Fruit fly (Drosophila melanogaster) whole organism, embryonic: ENCODE data around the gene pes.

Experiments used
- Antp ChIP-seq: fragments of 200-800 bp; sonication (Bioruptor generic); optimal IDR thresholded peaks from 3 replicates; lab custom pipeline; 2016; ENCODE audit warnings: missing biosample characterization, missing genetic modification characterization
- Blimp-1 ChIP-seq: fragments of 200-800 bp; sonication (Bioruptor generic); optimal IDR thresholded peaks from 3 replicates; lab custom pipeline; 2018; ENCODE audit warnings: missing biosample characterization, missing genetic modification characterization, mild to moderate bottlenecking, moderate library complexity, missing genetic modification reagents
- CG1024 ChIP-seq: fragments of 200-800 bp; sonication (Bioruptor generic); IDR thresholded peaks from 2 replicates; pipeline ENCODE4 v1.3.6; 2022; ENCODE audit warnings: missing biosample characterization, missing genetic modification characterization
- CG11247 ChIP-seq: fragments of 200-800 bp; sonication (Bioruptor generic); IDR thresholded peaks from 2 replicates; pipeline ENCODE4 v1.3.6; 2022; ENCODE audit warnings: missing biosample characterization, missing genetic modification characterization
- CG12071 ChIP-seq: fragments of 200-800 bp; sonication (Bioruptor generic); optimal IDR thresholded peaks from 3 replicates; lab custom pipeline; 2018; ENCODE audit warnings: missing biosample characterization, mild to moderate bottlenecking, missing genetic modification characterization
- CG12391 ChIP-seq: fragments of 200-800 bp; sonication (Bioruptor generic); optimal IDR thresholded peaks from 3 replicates; lab custom pipeline; 2018; ENCODE audit warnings: missing biosample characterization, mild to moderate bottlenecking, missing genetic modification characterization, moderate library complexity
- CG13296 ChIP-seq: fragments of 200-800 bp; sonication (Bioruptor generic); optimal IDR thresholded peaks from 3 replicates; lab custom pipeline; 2018; ENCODE audit warnings: missing biosample characterization, mild to moderate bottlenecking, missing genetic modification characterization
- CG15073 ChIP-seq: fragments of 200-800 bp; sonication (Bioruptor generic); optimal IDR thresholded peaks from 2 replicates; lab custom pipeline; 2016; ENCODE audit warnings: missing biosample characterization, missing genetic modification characterization
- CG16813 ChIP-seq: fragments of 200-800 bp; sonication (Bioruptor generic); IDR thresholded peaks from 3 replicates; pipeline ENCODE4 v1.3.6; 2022; ENCODE audit warnings: missing biosample characterization, missing genetic modification characterization; ENCODE audit not compliant: partially characterized antibody
- CG17361 ChIP-seq: fragments of 200-800 bp; sonication (Bioruptor generic); IDR thresholded peaks from 3 replicates; pipeline ENCODE4 v1.3.6; 2022; ENCODE audit warnings: missing biosample characterization, missing genetic modification characterization
- CG17802 ChIP-seq: fragments of 200-800 bp; sonication (Bioruptor generic); optimal IDR thresholded peaks from 2 replicates; lab custom pipeline; 2018; ENCODE audit warnings: missing biosample characterization, mild to moderate bottlenecking, missing genetic modification characterization, moderate library complexity
- CG18262 ChIP-seq: fragments of 200-800 bp; optimal IDR thresholded peaks from 3 replicates; lab custom pipeline; 2019; ENCODE audit warnings: missing biosample characterization, mild to moderate bottlenecking, missing genetic modification characterization, moderate library complexity
- CG2116 ChIP-seq: fragments of 200-800 bp; sonication (Bioruptor generic); optimal IDR thresholded peaks from 3 replicates; lab custom pipeline; 2018; ENCODE audit warnings: missing biosample characterization, mild to moderate bottlenecking, missing genetic modification characterization
- CG3065 ChIP-seq: fragments of 200-800 bp; sonication (Bioruptor generic); optimal IDR thresholded peaks from 2 replicates; lab custom pipeline; 2016; ENCODE audit warnings: missing biosample characterization, missing genetic modification characterization
- CG32767 ChIP-seq: fragments of 200-800 bp; sonication (Bioruptor generic); IDR thresholded peaks from 2 replicates; pipeline ENCODE4 v1.3.6; 2022; ENCODE audit warnings: missing biosample characterization, missing genetic modification characterization
- CG5953 ChIP-seq: fragments of 200-800 bp; sonication (Bioruptor generic); IDR thresholded peaks from 2 replicates; pipeline ENCODE4 v1.3.6; 2022; ENCODE audit warnings: missing biosample characterization, missing genetic modification characterization
- CG6654 ChIP-seq: fragments of 200-800 bp; sonication (Bioruptor generic); optimal IDR thresholded peaks from 2 replicates; lab custom pipeline; 2017; ENCODE audit warnings: missing biosample characterization, mild to moderate bottlenecking, missing genetic modification characterization
- CG6765 ChIP-seq: fragments of 200-800 bp; sonication (Bioruptor generic); optimal IDR thresholded peaks from 3 replicates; lab custom pipeline; 2017; ENCODE audit warnings: missing biosample characterization, mild to moderate bottlenecking, missing genetic modification characterization
- CG7963 ChIP-seq: fragments of 200-800 bp; sonication (Bioruptor generic); IDR thresholded peaks from 3 replicates; pipeline ENCODE4 v1.3.6; 2022; ENCODE audit warnings: missing biosample characterization, missing genetic modification characterization; ENCODE audit not compliant: partially characterized antibody
- CG8359 ChIP-seq: fragments of 200-800 bp; sonication (Bioruptor generic); optimal IDR thresholded peaks from 2 replicates; lab custom pipeline; 2017; ENCODE audit warnings: missing biosample characterization, mild to moderate bottlenecking, missing genetic modification characterization, borderline replicate concordance
- CG9797 ChIP-seq: fragments of 200-800 bp; sonication (Bioruptor generic); optimal IDR thresholded peaks from 3 replicates; lab custom pipeline; 2018; ENCODE audit warnings: missing biosample characterization, mild to moderate bottlenecking, missing genetic modification characterization
- CG9876 ChIP-seq: fragments of 200-800 bp; sonication (Bioruptor generic); optimal IDR thresholded peaks from 2 replicates; lab custom pipeline; 2016; ENCODE audit warnings: missing biosample characterization, missing genetic modification characterization
- Dll ChIP-seq: fragments of 200-800 bp; sonication (Bioruptor generic); IDR thresholded peaks from 4 replicates; pipeline ENCODE4 v1.3.6; 2022; ENCODE audit warnings: missing biosample characterization, missing genetic modification characterization; ENCODE audit not compliant: partially characterized antibody
- Gug ChIP-seq: fragments of 200-800 bp; sonication (Bioruptor generic); IDR thresholded peaks from 4 replicates; pipeline ENCODE4 v1.3.6; 2022; ENCODE audit warnings: missing biosample characterization, missing genetic modification characterization
- Hey ChIP-seq: fragments of 200-800 bp; sonication (Bioruptor generic); optimal IDR thresholded peaks from 3 replicates; lab custom pipeline; 2018; ENCODE audit warnings: missing biosample characterization, mild to moderate bottlenecking, missing genetic modification characterization
- Med ChIP-seq: fragments of 200-800 bp; sonication (Bioruptor generic); peaks from one replicate; lab custom pipeline; 2016; ENCODE audit warnings: missing biosample characterization, missing genetic modification characterization, mild to moderate bottlenecking, inconsistent platforms, moderate library complexity
- Nf-YA ChIP-seq: fragments of 200-800 bp; sonication (Bioruptor generic); IDR thresholded peaks from 2 replicates; pipeline ENCODE4 v1.3.6; 2022; ENCODE audit warnings: missing biosample characterization, missing genetic modification characterization
- Sry-δ ChIP-seq: fragments of 200-800 bp; sonication (Bioruptor generic); optimal IDR thresholded peaks from 2 replicates; lab custom pipeline; 2016; ENCODE audit warnings: missing biosample characterization, missing genetic modification characterization
- TFAM ChIP-seq: fragments of 200-800 bp; sonication (Bioruptor generic); optimal IDR thresholded peaks from 2 replicates; lab custom pipeline; 2017; ENCODE audit warnings: missing biosample characterization, missing genetic modification characterization, inconsistent platforms
- Xrp1 ChIP-seq: fragments of 200-800 bp; sonication (Bioruptor generic); IDR thresholded peaks from 2 replicates; pipeline ENCODE4 v1.3.6; 2022; ENCODE audit warnings: missing biosample characterization, missing genetic modification characterization
- abd-A ChIP-seq: fragments of 200-800 bp; sonication (Bioruptor generic); optimal IDR thresholded peaks from 3 replicates; lab custom pipeline; 2019; ENCODE audit warnings: missing biosample characterization, mild to moderate bottlenecking, missing genetic modification characterization, moderate library complexity
- bowl ChIP-seq: fragments of 200-800 bp; sonication (Bioruptor generic); IDR thresholded peaks from 2 replicates; pipeline ENCODE4 v1.3.6; 2022; ENCODE audit warnings: missing biosample characterization, missing genetic modification characterization
- bsh ChIP-seq, 2 experiments: fragments of 200-800 bp; sonication (Bioruptor generic); optimal IDR thresholded peaks; 2 replicates each; lab custom pipeline; 2017 to 2018; ENCODE audit warnings: mild to moderate bottlenecking in 2 of 2, missing biosample characterization in 2 of 2, missing genetic modification characterization in 2 of 2, moderate library complexity in 1 of 2
- cad ChIP-seq: fragments of >200 bp; optimal IDR thresholded peaks from 2 replicates; lab custom pipeline; 2017; ENCODE audit warnings: missing biosample characterization, missing genetic modification characterization
- chn ChIP-seq: fragments of 200-800 bp; sonication (Bioruptor generic); optimal IDR thresholded peaks from 2 replicates; lab custom pipeline; 2016; ENCODE audit warnings: missing biosample characterization, missing genetic modification characterization
- ftz-f1 ChIP-seq: fragments of 200-800 bp; sonication (Bioruptor generic); optimal IDR thresholded peaks from 2 replicates; lab custom pipeline; 2016; ENCODE audit warnings: missing biosample characterization, missing genetic modification characterization
- gem ChIP-seq: fragments of 200-800 bp; sonication (Bioruptor generic); optimal IDR thresholded peaks from 2 replicates; lab custom pipeline; 2019; ENCODE audit warnings: missing biosample characterization, mild to moderate bottlenecking, missing genetic modification characterization, moderate library complexity
- gro ChIP-seq: fragments of 200-800 bp; sonication (Bioruptor generic); optimal IDR thresholded peaks from 2 replicates; lab custom pipeline; 2016; ENCODE audit warnings: missing biosample characterization, missing genetic modification characterization
- gsb ChIP-seq: fragments of 200-800 bp; sonication (Bioruptor generic); IDR thresholded peaks from 2 replicates; pipeline ENCODE4 v1.3.6; 2022; ENCODE audit warnings: missing biosample characterization, missing genetic modification characterization
- lola ChIP-seq, 3 experiments: fragments of >200 bp in 2 of 3; fragments of 200-800 bp in 1 of 3; sonication (Bioruptor generic) in 1 of 3; optimal IDR thresholded peaks; 2 replicates each; lab custom pipeline; 2017 to 2019; ENCODE audit warnings: missing biosample characterization in 3 of 3, missing genetic modification characterization in 3 of 3, mild to moderate bottlenecking in 1 of 3, moderate library complexity in 1 of 3
- mld ChIP-seq: fragments of 200-800 bp; sonication (Bioruptor generic); IDR thresholded peaks from 3 replicates; pipeline ENCODE4 v1.3.6; 2022; ENCODE audit warnings: missing biosample characterization, missing genetic modification characterization; ENCODE audit not compliant: partially characterized antibody
- org-1 ChIP-seq: fragments of 200-800 bp; sonication (Bioruptor generic); optimal IDR thresholded peaks from 2 replicates; lab custom pipeline; 2017; ENCODE audit warnings: missing biosample characterization, missing genetic modification characterization
- row ChIP-seq: fragments of 200-800 bp; sonication (Bioruptor generic); IDR thresholded peaks from 3 replicates; pipeline ENCODE4 v1.3.6; 2022; ENCODE audit warnings: missing biosample characterization, missing genetic modification characterization
- sens-2 ChIP-seq: fragments of 200-800 bp; sonication (Bioruptor generic); IDR thresholded peaks from 2 replicates; pipeline ENCODE4 v1.3.6; 2022; ENCODE audit warnings: missing biosample characterization, missing genetic modification characterization
- sim ChIP-seq: fragments of 200-800 bp; sonication (Bioruptor generic); IDR thresholded peaks from 2 replicates; pipeline ENCODE4 v1.3.6; 2022; ENCODE audit warnings: missing biosample characterization, missing genetic modification characterization
- toy ChIP-seq: fragments of 200-800 bp; sonication (Bioruptor generic); IDR thresholded peaks from 2 replicates; pipeline ENCODE4 v1.3.6; 2022; ENCODE audit warnings: missing biosample characterization, missing genetic modification characterization
- ttk ChIP-seq: fragments of 200-800 bp; sonication (Bioruptor generic); IDR thresholded peaks from 2 replicates; pipeline ENCODE4 v2.1.2; 2022; ENCODE audit warnings: missing biosample characterization, missing genetic modification characterization
- twi ChIP-seq: fragments of 200-800 bp; optimal IDR thresholded peaks from 2 replicates; lab custom pipeline; 2019; ENCODE audit warnings: missing biosample characterization, mild to moderate bottlenecking, missing genetic modification characterization, moderate library complexity
- wor ChIP-seq: fragments of 200-800 bp; sonication (Bioruptor generic); IDR thresholded peaks from 2 replicates; pipeline ENCODE4 v1.3.6; 2022; ENCODE audit warnings: missing biosample characterization, missing genetic modification characterization

The pes gene

dm6 chr2L:8010602-8011455 lies 16.8 kb upstream of the pes start, which contains the start of the genes Glyat and Tg (continued):
- TF ChIP-seq Blimp-1 (GFP tag; lab: Kevin White, UChicago) (peak; percentile 1), Dll (GFP tag; lab: Robert Waterston, UW) (peak; percentile 67; the same call in 3 of the 4 replicates), CG15073 (GFP tag; lab: Kevin White, UChicago) (no peak), bowl (no peak), CG12391 (tag; lab: Kevin White, UChicago) (peak; percentile 40), row (GFP tag; lab: Robert Waterston, UW) (peak; percentile 60), CG32767 (GFP tag; lab: Robert Waterston, UW) (no peak), CG17802 (tag; lab: Kevin White, UChicago) (no peak), gro (no peak), CG3065 (no peak), mld (no peak), Gug (no peak), twi (no peak), CG8359 (GFP tag; lab: Kevin White, UChicago) (no peak), ttk (peak; percentile 5; the same call in 1 of the 2 replicates), Nf-YA (GFP tag; lab: Robert Waterston, UW) (no peak), Xrp1 (GFP tag; lab: Robert Waterston, UW) (0 out of 2 replicates have a peak, but pooled peaks have one; percentile 22), CG5953 (no peak), ftz-f1 (peak; percentile 2), Antp (GFP tag; lab: Kevin White, UChicago) (no peak), lola (GFP tag; optimal IDR thresholded peaks at IDR 0.05; lab: Kevin White, UChicago) (no peak), org-1 (no peak), CG9797 (GFP tag; lab: Kevin White, UChicago) (no peak), sim (no peak), CG11247 (peak; percentile 40; the same call in 1 of the 2 replicates), CG9876 (GFP tag; lab: Kevin White, UChicago) (no peak), sens-2 (GFP tag; lab: Robert Waterston, UW) (no peak), chn (GFP tag; lab: Kevin White, UChicago) (no peak), CG6654 (GFP tag; lab: Kevin White, UChicago) (no peak), CG13296 (GFP tag; lab: Kevin White, UChicago) (peak; percentile 34), Hey (tag; lab: Kevin White, UChicago) (no peak), CG1024 (no peak), bsh (GFP tag; optimal IDR thresholded peaks at IDR 0.05; lab: Kevin White, UChicago) (no peak), toy (no peak), CG6765 (no peak), Med (GFP tag; lab: Kevin White, UChicago) (peak; percentile 84), cad (GFP tag; lab: Kevin White, UChicago) (no peak), CG7963 (0 out of 3 replicates have a peak, but pooled peaks have one; percentile 43), wor (no peak), gem (peak; percentile 47), CG16813 (peak; percentile 50; the same call in 2 of the 3 replicates), abd-A (tag; lab: Kevin White, UChicago) (no peak), Sry-δ (GFP tag; lab: Kevin White, UChicago) (peak; percentile 25), CG18262 (tag; lab: Kevin White, UChicago) (peak; percentile 7), TFAM (GFP tag; lab: Kevin White, UChicago) (no peak), gsb (GFP tag; lab: Robert Waterston, UW) (no peak), CG17361 (GFP tag; lab: Robert Waterston, UW) (0 out of 3 replicates have a peak, but pooled peaks have one; percentile 30), CG2116 (GFP tag; lab: Kevin White, UChicago) (peak; percentile 78), CG12071 (GFP tag; lab: Kevin White, UChicago) (no peak)
